Fruit fly (Drosophila melanogaster) whole organism, embryonic: ENCODE data around the gene scpr-B.

Source experiments
- Abd-B ChIP-seq: fragments of 200-800 bp; sonication (Bioruptor generic); optimal IDR thresholded peaks from 2 replicates; lab custom pipeline; 2018; ENCODE audit warnings: missing biosample characterization, mild to moderate bottlenecking, missing genetic modification characterization, moderate library complexity
- Ada2b ChIP-seq: fragments of 200-800 bp; sonication (Bioruptor generic); IDR thresholded peaks from 2 replicates; pipeline ENCODE4 v1.3.6; 2022; ENCODE audit warnings: missing biosample characterization, missing genetic modification characterization
- Bgb ChIP-seq: fragments of 200-800 bp; sonication (Bioruptor generic); IDR thresholded peaks from 2 replicates; pipeline ENCODE4 v1.3.6; 2022; ENCODE audit warnings: missing biosample characterization, missing genetic modification characterization; ENCODE audit not compliant: partially characterized antibody
- CG10366 ChIP-seq: fragments of 200-800 bp; sonication (Bioruptor generic); IDR thresholded peaks from 2 replicates; pipeline ENCODE4 v1.3.6; 2022; ENCODE audit warnings: missing biosample characterization, missing genetic modification characterization
- CG11723 ChIP-seq: fragments of 200-800 bp; sonication (Bioruptor generic); optimal IDR thresholded peaks from 2 replicates; lab custom pipeline; 2017; ENCODE audit warnings: missing biosample characterization, mild to moderate bottlenecking, missing genetic modification characterization
- CG12299 ChIP-seq: fragments of 200-800 bp; sonication (Bioruptor generic); optimal IDR thresholded peaks from 2 replicates; lab custom pipeline; 2018; ENCODE audit warnings: missing biosample characterization, mild to moderate bottlenecking, missing genetic modification characterization
- CG12744 ChIP-seq: fragments of 200-800 bp; sonication (Bioruptor generic); optimal IDR thresholded peaks from 2 replicates; lab custom pipeline; 2016; ENCODE audit warnings: missing biosample characterization, missing genetic modification characterization
- CG14860 ChIP-seq: fragments of 200-800 bp; sonication (Bioruptor generic); IDR thresholded peaks from 3 replicates; pipeline ENCODE4 v1.3.6; 2022; ENCODE audit warnings: missing biosample characterization, missing genetic modification characterization; ENCODE audit not compliant: partially characterized antibody
- CG15696 ChIP-seq: fragments of 200-800 bp; sonication (Bioruptor generic); optimal IDR thresholded peaks from 2 replicates; lab custom pipeline; 2019; ENCODE audit warnings: missing biosample characterization, mild to moderate bottlenecking, missing genetic modification characterization, moderate library complexity
- CG18619 ChIP-seq: fragments of 200-800 bp; sonication (Bioruptor generic); optimal IDR thresholded peaks from 3 replicates; lab custom pipeline; 2017; ENCODE audit warnings: missing biosample characterization, mild to moderate bottlenecking, missing genetic modification characterization
- CG2129 ChIP-seq: fragments of 200-800 bp; sonication (Bioruptor generic); IDR thresholded peaks from 2 replicates; pipeline ENCODE4 v1.3.6; 2022; ENCODE audit warnings: missing biosample characterization, missing genetic modification characterization; ENCODE audit not compliant: partially characterized antibody
- CG2202 ChIP-seq: fragments of 200-800 bp; sonication (Bioruptor generic); optimal IDR thresholded peaks from 2 replicates; lab custom pipeline; 2018; ENCODE audit warnings: missing biosample characterization, mild to moderate bottlenecking, missing genetic modification characterization
- CG2678 ChIP-seq: fragments of 200-800 bp; sonication (Bioruptor generic); optimal IDR thresholded peaks from 3 replicates; lab custom pipeline; 2019; ENCODE audit warnings: missing biosample characterization, mild to moderate bottlenecking, missing genetic modification characterization, moderate library complexity
- CG3726 ChIP-seq: fragments of 200-800 bp; sonication (Bioruptor generic); IDR thresholded peaks from 3 replicates; pipeline ENCODE4, ENCODE4 v1.3.6; 2022; ENCODE audit warnings: missing biosample characterization, missing genetic modification characterization
- CG6254 ChIP-seq: fragments of 200-800 bp; sonication (Bioruptor generic); optimal IDR thresholded peaks from 3 replicates; lab custom pipeline; 2017; ENCODE audit warnings: mild to moderate bottlenecking, missing biosample characterization, missing genetic modification reagents, missing genetic modification characterization
- CG7745 ChIP-seq: fragments of 200-800 bp; sonication (Bioruptor generic); optimal IDR thresholded peaks from 2 replicates; lab custom pipeline; 2018; ENCODE audit warnings: missing biosample characterization, mild to moderate bottlenecking, missing genetic modification characterization, moderate library complexity
- CG9727 ChIP-seq: fragments of 200-800 bp; sonication (Bioruptor generic); optimal IDR thresholded peaks from 3 replicates; lab custom pipeline; 2017; ENCODE audit warnings: missing biosample characterization, mild to moderate bottlenecking, missing genetic modification characterization
- Doc3 ChIP-seq: fragments of 200-800 bp; sonication (Bioruptor generic); IDR thresholded peaks from 3 replicates; pipeline ENCODE4 v1.3.6; 2022; ENCODE audit warnings: missing biosample characterization, missing genetic modification characterization; ENCODE audit not compliant: partially characterized antibody
- Fer2 ChIP-seq: fragments of 200-800 bp; sonication (Bioruptor generic); optimal IDR thresholded peaks from 2 replicates; lab custom pipeline; 2018; ENCODE audit warnings: missing biosample characterization, mild to moderate bottlenecking, missing genetic modification characterization, moderate library complexity
- HHEX ChIP-seq: fragments of 200-800 bp; sonication (Bioruptor generic); optimal IDR thresholded peaks from 3 replicates; lab custom pipeline; 2017; ENCODE audit warnings: missing biosample characterization, mild to moderate bottlenecking, missing genetic modification characterization, missing genetic modification reagents
- Hmx ChIP-seq: fragments of 200-800 bp; sonication (Bioruptor generic); optimal IDR thresholded peaks from 2 replicates; lab custom pipeline; 2016; ENCODE audit warnings: missing biosample characterization, missing genetic modification characterization
- Max ChIP-seq: fragments of 200-800 bp; sonication (Bioruptor generic); optimal IDR thresholded peaks from 2 replicates; lab custom pipeline; 2016; ENCODE audit warnings: missing biosample characterization, mild to moderate bottlenecking, missing genetic modification characterization
- Med ChIP-seq: fragments of 200-800 bp; sonication (Bioruptor generic); peaks from one replicate; lab custom pipeline; 2016; ENCODE audit warnings: missing biosample characterization, missing genetic modification characterization, mild to moderate bottlenecking, inconsistent platforms, moderate library complexity
- Mes4 ChIP-seq: fragments of 200-800 bp; sonication (Bioruptor generic); optimal IDR thresholded peaks from 2 replicates; lab custom pipeline; 2016; ENCODE audit warnings: missing biosample characterization, missing genetic modification characterization
- Mrtf ChIP-seq: fragments of 200-800 bp; sonication (Bioruptor generic); IDR thresholded peaks from 3 replicates; pipeline ENCODE4 v1.3.6; 2022; ENCODE audit warnings: missing biosample characterization, missing genetic modification characterization
- Nf-YB ChIP-seq: fragments of 200-800 bp; sonication (Bioruptor generic); optimal IDR thresholded peaks from 3 replicates; lab custom pipeline; 2019; ENCODE audit warnings: missing biosample characterization, mild to moderate bottlenecking, missing genetic modification characterization, moderate library complexity
- Sox102F ChIP-seq: fragments of 200-800 bp; sonication (Bioruptor generic); optimal IDR thresholded peaks from 2 replicates; lab custom pipeline; 2018; ENCODE audit warnings: missing biosample characterization, mild to moderate bottlenecking, missing genetic modification characterization, moderate library complexity
- ab ChIP-seq: fragments of 200-800 bp; sonication (Bioruptor generic); optimal IDR thresholded peaks from 2 replicates; lab custom pipeline; 2016; ENCODE audit warnings: missing biosample characterization, missing genetic modification characterization
- ac ChIP-seq: fragments of 200-800 bp; sonication (Bioruptor generic); optimal IDR thresholded peaks from 3 replicates; lab custom pipeline; 2017; ENCODE audit warnings: missing biosample characterization, mild to moderate bottlenecking, missing genetic modification characterization
- aop ChIP-seq: fragments of 200-800 bp; sonication (Bioruptor generic); IDR thresholded peaks from 2 replicates; pipeline ENCODE4 v1.3.6; 2022; ENCODE audit warnings: missing biosample characterization, missing genetic modification characterization
- dmrt99B ChIP-seq: fragments of 200-800 bp; sonication (Bioruptor generic); optimal IDR thresholded peaks from 2 replicates; lab custom pipeline; 2018; ENCODE audit warnings: missing biosample characterization, mild to moderate bottlenecking, missing genetic modification characterization, moderate library complexity
- fu2 ChIP-seq: fragments of 200-800 bp; sonication (Bioruptor generic); optimal IDR thresholded peaks from 2 replicates; lab custom pipeline; 2016; ENCODE audit warnings: missing biosample characterization, missing genetic modification characterization
- gcm2 ChIP-seq: fragments of 200-800 bp; sonication (Bioruptor generic); optimal IDR thresholded peaks from 2 replicates; lab custom pipeline; 2016; ENCODE audit warnings: missing biosample characterization, missing genetic modification characterization
- grau ChIP-seq: fragments of 200-800 bp; optimal IDR thresholded peaks from 3 replicates; lab custom pipeline; 2019; ENCODE audit warnings: missing biosample characterization, mild to moderate bottlenecking, missing genetic modification characterization, moderate library complexity
- her ChIP-seq: fragments of 200-800 bp; sonication (Bioruptor generic); optimal IDR thresholded peaks from 2 replicates; lab custom pipeline; 2016; ENCODE audit warnings: missing biosample characterization, missing genetic modification characterization
- lmd ChIP-seq: fragments of 200-800 bp; sonication (Bioruptor generic); IDR thresholded peaks from 2 replicates; pipeline ENCODE4 v1.3.6; 2022; ENCODE audit warnings: missing biosample characterization, missing genetic modification characterization
- nau ChIP-seq: fragments of 200-800 bp; sonication (Bioruptor generic); optimal IDR thresholded peaks from 3 replicates; lab custom pipeline; 2017; ENCODE audit warnings: missing biosample characterization, mild to moderate bottlenecking, missing genetic modification characterization, missing genetic modification reagents
- nmo ChIP-seq: fragments of 200-800 bp; sonication (Bioruptor generic); optimal IDR thresholded peaks from 2 replicates; lab custom pipeline; 2018; ENCODE audit warnings: missing biosample characterization, mild to moderate bottlenecking, missing genetic modification characterization, moderate library complexity
- nom ChIP-seq: fragments of 200-800 bp; sonication (Bioruptor generic); optimal IDR thresholded peaks from 2 replicates; lab custom pipeline; 2017; ENCODE audit warnings: missing biosample characterization, missing genetic modification characterization, mild to moderate bottlenecking, moderate library complexity, missing genetic modification reagents
- phol ChIP-seq: fragments of 200-800 bp; sonication (Bioruptor generic); optimal IDR thresholded peaks from 3 replicates; lab custom pipeline; 2018; ENCODE audit warnings: missing biosample characterization, mild to moderate bottlenecking, missing genetic modification characterization, moderate library complexity
- scrt ChIP-seq: fragments of 200-800 bp; sonication (Bioruptor generic); optimal IDR thresholded peaks from 2 replicates; lab custom pipeline; 2018; ENCODE audit warnings: missing biosample characterization, mild to moderate bottlenecking, missing genetic modification characterization, moderate library complexity
- shn ChIP-seq: fragments of 200-800 bp; sonication (Bioruptor generic); optimal IDR thresholded peaks from 3 replicates; lab custom pipeline; 2016; ENCODE audit warnings: missing biosample characterization, missing genetic modification characterization
- sim ChIP-seq: fragments of 200-800 bp; sonication (Bioruptor generic); IDR thresholded peaks from 2 replicates; pipeline ENCODE4 v1.3.6; 2022; ENCODE audit warnings: missing biosample characterization, missing genetic modification characterization
- tll ChIP-seq, 2 experiments: fragments of 200-800 bp in 1 of 2; fragments of >200 bp in 1 of 2; sonication (Bioruptor generic) in 1 of 2; optimal IDR thresholded peaks; 2 replicates each; lab custom pipeline; 2017 to 2019; ENCODE audit warnings: missing biosample characterization in 2 of 2, missing genetic modification characterization in 2 of 2, mild to moderate bottlenecking in 1 of 2, moderate library complexity in 1 of 2
- trh ChIP-seq: fragments of 200-800 bp; sonication (Bioruptor generic); optimal IDR thresholded peaks from 2 replicates; lab custom pipeline; 2016; ENCODE audit warnings: missing biosample characterization, missing genetic modification characterization
- ttk ChIP-seq: fragments of 200-800 bp; sonication (Bioruptor generic); IDR thresholded peaks from 2 replicates; pipeline ENCODE4 v2.1.2; 2022; ENCODE audit warnings: missing biosample characterization, missing genetic modification characterization
- twi ChIP-seq: fragments of 200-800 bp; optimal IDR thresholded peaks from 2 replicates; lab custom pipeline; 2019; ENCODE audit warnings: missing biosample characterization, mild to moderate bottlenecking, missing genetic modification characterization, moderate library complexity
- wor ChIP-seq: fragments of 200-800 bp; sonication (Bioruptor generic); IDR thresholded peaks from 2 replicates; pipeline ENCODE4 v1.3.6; 2022; ENCODE audit warnings: missing biosample characterization, missing genetic modification characterization
- zen2 ChIP-seq: fragments of 200-800 bp; sonication (Bioruptor generic); IDR thresholded peaks from 3 replicates; pipeline ENCODE4 v1.3.6; 2022; ENCODE audit warnings: missing biosample characterization, missing genetic modification characterization; ENCODE audit not compliant: partially characterized antibody

scpr-B gene

DNA sequence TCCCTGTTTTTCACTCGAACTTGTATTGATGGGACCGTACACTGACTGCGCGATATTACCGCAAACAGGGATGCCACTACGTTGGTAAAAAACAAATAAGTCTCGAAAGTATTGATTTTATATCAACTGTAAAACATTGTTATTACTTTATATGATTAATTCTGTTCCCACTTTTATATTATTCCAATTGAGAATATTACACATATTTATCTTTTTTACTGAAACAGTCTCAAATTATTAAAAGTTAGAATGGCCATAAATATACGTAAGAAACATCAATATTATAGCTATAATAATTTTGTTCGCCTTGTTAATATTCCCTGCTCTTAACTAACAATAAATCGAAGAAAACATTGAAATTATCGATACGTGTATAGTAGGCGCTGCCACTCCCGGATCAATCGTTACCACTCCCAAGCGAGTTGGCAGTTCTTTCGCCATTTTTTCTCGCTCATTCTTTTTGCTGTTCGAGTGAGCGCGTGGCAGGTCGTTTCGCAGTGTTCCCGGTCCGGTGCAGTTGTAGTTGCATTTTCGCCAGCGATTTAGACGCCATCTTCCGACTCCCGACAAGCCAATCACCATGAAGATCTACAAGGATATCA is 30.9 kb downstream of the scpr-B start, which contains the start of the genes SdhC and Tctp (continued):
- TF ChIP-seq gcm2 (no peak), Nf-YB (GFP tag; lab: Kevin White, UChicago) (peak; percentile 16), nau (GFP tag; lab: Kevin White, UChicago) (no peak), CG18619 (GFP tag; lab: Kevin White, UChicago) (peak; percentile 20), CG11723 (GFP tag; lab: Kevin White, UChicago) (no peak), Max (GFP tag; lab: Kevin White, UChicago) (peak; percentile 72), CG10366 (no peak), Abd-B (GFP tag; lab: Kevin White, UChicago) (peak; percentile 46), ab (peak; percentile 1), lmd (no peak), phol (tag; lab: Kevin White, UChicago) (peak; percentile 97), CG9727 (GFP tag; lab: Kevin White, UChicago) (peak; percentile 62), nmo (peak; percentile 72), tll (GFP tag; optimal IDR thresholded peaks at IDR 0.05; lab: Kevin White, UChicago) (no peak), CG15696 (tag; lab: Kevin White, UChicago) (peak; percentile 57), CG12299 (peak; percentile 46), grau (tag; lab: Kevin White, UChicago) (peak; percentile 61), dmrt99B (tag; lab: Kevin White, UChicago) (peak; percentile 9), HHEX (GFP tag; lab: Kevin White, UChicago) (no peak), CG3726 (no peak), trh (GFP tag; lab: Kevin White, UChicago) (no peak), Sox102F (GFP tag; lab: Kevin White, UChicago) (no peak), sim (GFP tag; lab: Robert Waterston, UW) (no peak), CG2202 (tag; lab: Kevin White, UChicago) (peak; percentile 14), ac (no peak), Mes4 (GFP tag; lab: Kevin White, UChicago) (no peak), Ada2b (no peak), CG14860 (GFP tag; lab: Robert Waterston, UW) (no peak), Med (GFP tag; lab: Kevin White, UChicago) (peak; percentile 89), CG2678 (peak; percentile 52), CG12744 (GFP tag; lab: Kevin White, UChicago) (no peak), CG2129 (GFP tag; lab: Robert Waterston, UW) (no peak), nom (GFP tag; lab: Kevin White, UChicago) (peak; percentile 73), CG6254 (no peak), ttk (GFP tag; lab: Robert Waterston, UW) (no peak), Fer2 (tag; lab: Kevin White, UChicago) (no peak), zen2 (GFP tag; lab: Robert Waterston, UW) (no peak), Bgb (GFP tag; lab: Robert Waterston, UW) (peak; percentile 66), shn (peak; percentile 38), Mrtf (GFP tag; lab: Robert Waterston, UW) (no peak), aop (GFP tag; lab: Robert Waterston, UW) (no peak), scrt (GFP tag; lab: Kevin White, UChicago) (peak; percentile 32), Hmx (GFP tag; lab: Kevin White, UChicago) (peak; percentile 17), fu2 (no peak), wor (GFP tag; lab: Robert Waterston, UW) (no peak), CG7745 (tag; lab: Kevin White, UChicago) (no peak), Doc3 (GFP tag; lab: Robert Waterston, UW) (peak; percentile 57; the same call in 2 of the 3 replicates), her (GFP tag; lab: Kevin White, UChicago) (no peak), twi (tag; lab: Kevin White, UChicago) (no peak)
